Worm (Caenorhabditis elegans): ENCODE data around the gene symk-1.
"Not testable (repeated sequence)": the region's sequence is repeated elsewhere in the genome, so short reads cannot be mapped to it uniquely, and the experiment has no call there.

The symk-1 gene

DNA sequence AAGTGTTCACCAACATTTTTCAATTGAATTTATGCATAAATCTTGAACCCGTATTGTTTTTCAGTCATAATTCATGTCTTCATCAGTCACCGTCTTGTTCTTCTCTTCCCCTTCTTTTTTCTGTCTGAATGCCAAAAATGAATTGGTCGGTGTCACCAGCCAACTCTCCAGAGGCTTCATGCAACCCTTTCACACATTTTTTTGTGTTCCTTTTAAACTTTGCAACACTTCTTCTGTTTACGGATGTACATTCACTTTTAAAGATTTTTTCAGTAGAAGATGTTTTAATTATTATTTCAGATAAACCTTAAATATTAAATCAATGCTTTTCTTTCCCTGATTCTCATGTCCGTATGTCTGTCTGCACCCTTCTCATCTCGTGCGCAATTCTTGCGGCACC, 9.2 kb upstream of the symk-1 start, which contains the start of gene acr-16:
Gene acr-16, plus strand, starts transcription at position 301 of the 400 bp plus-strand sequence.
- TF ChIP-seq mml-1 (tag; optimal IDR thresholded peaks at IDR 0.05) (no peak), daf-12 (tag; optimal IDR thresholded peaks at IDR 0.05) (no peak), ceh-28 (tag; optimal IDR thresholded peaks at IDR 0.05) (no peak), skn-1 (tag; optimal IDR thresholded peaks at IDR 0.05) (no peak), lin-39 (tag; optimal IDR thresholded peaks at IDR 0.05) (no peak), aly-2 (tag; optimal IDR thresholded peaks at IDR 0.05) (no peak), ama-1 (optimal IDR thresholded peaks at IDR 0.05) (no peak), tbx-2 (tag; optimal IDR thresholded peaks at IDR 0.05) (no peak), zag-1 (tag; optimal IDR thresholded peaks at IDR 0.05) (no peak), nhr-43 (tag; optimal IDR thresholded peaks at IDR 0.05; ENCODE audit: poor library complexity, severe bottlenecking) (no peak), ceh-82 (tag; optimal IDR thresholded peaks at IDR 0.05) (no peak), fkh-2 (tag; optimal IDR thresholded peaks at IDR 0.05) (no peak), fkh-10 (GFP tag; optimal IDR thresholded peaks at IDR 0.05) (no peak), ztf-11 (tag; optimal IDR thresholded peaks at IDR 0.05) (no peak), elt-1 (tag; optimal IDR thresholded peaks at IDR 0.05) (no peak), nhr-25 (tag; optimal IDR thresholded peaks at IDR 0.05) (no peak), fos-1 (tag; optimal IDR thresholded peaks at IDR 0.05) (no peak), elt-2 (tag; optimal IDR thresholded peaks at IDR 0.05) (no peak), lin-15B (tag; optimal IDR thresholded peaks at IDR 0.05) (no peak), pqm-1 (tag; optimal IDR thresholded peaks at IDR 0.05) (no peak)

DNA sequence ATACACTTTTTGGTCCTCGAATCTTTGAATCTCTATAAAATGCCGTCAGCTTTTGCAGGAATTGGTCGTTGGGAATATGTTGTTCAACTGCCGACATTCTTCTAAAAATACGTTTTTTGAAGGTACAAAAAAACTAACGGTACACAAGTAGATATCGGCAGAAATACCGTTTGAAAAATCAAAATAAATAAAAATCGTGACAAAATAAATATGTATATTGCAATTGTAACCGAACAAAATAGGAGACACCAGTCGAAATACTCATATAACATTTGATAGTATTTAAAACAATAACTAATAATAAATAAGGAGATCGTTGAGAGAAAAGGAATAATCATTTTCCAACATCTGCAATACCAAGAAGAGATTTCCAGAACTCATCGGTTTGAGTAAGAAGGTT, 5.0 kb upstream of the symk-1 start, which contains the start of gene F25G6.8:
Gene F25G6.8, minus strand, starts transcription at position 101 of the 400 bp plus-strand sequence.
- TF ChIP-seq sea-2 (GFP tag; optimal IDR thresholded peaks at IDR 0.05) (no peak), fkh-10 (GFP tag; optimal IDR thresholded peaks at IDR 0.05) (no peak), nhr-237 (tag; optimal IDR thresholded peaks at IDR 0.05) (no peak), hmg-11 (tag; optimal IDR thresholded peaks at IDR 0.05) (no peak), nhr-25 (tag; optimal IDR thresholded peaks at IDR 0.05) (no peak), mml-1 (tag; optimal IDR thresholded peaks at IDR 0.05) (no peak), ama-1 (optimal IDR thresholded peaks at IDR 0.05) (no peak), lin-39 (tag; optimal IDR thresholded peaks at IDR 0.05) (no peak), nhr-23 (tag; optimal IDR thresholded peaks at IDR 0.05) (no peak), fkh-2 (tag; optimal IDR thresholded peaks at IDR 0.05) (no peak), R02D3.7 (tag; optimal IDR thresholded peaks at IDR 0.05) (no peak), ztf-4 (tag; optimal IDR thresholded peaks at IDR 0.05) (no peak), daf-12 (tag; optimal IDR thresholded peaks at IDR 0.05) (no peak), elt-2 (tag; optimal IDR thresholded peaks at IDR 0.05) (no peak), ZK546.5 (tag; optimal IDR thresholded peaks at IDR 0.05) (no peak)

DNA sequence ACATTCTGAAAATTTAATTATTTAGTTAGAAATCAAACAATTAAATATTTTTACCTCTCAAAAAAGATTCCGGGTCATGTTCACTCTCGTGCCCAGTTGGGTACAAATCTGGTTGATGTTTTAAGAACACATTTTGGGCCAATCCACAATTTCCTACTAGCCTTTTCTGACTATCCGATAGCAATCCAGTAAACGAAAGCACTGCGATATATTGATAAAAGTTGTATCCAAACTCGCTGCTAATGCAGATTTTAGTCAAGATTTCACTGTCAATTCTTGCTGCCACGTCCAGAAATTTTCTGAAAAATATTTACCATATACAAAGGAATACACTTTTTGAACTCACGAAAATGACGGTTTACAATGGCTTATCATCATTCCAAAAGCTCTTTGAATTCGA, 939 bp upstream of the symk-1 start:
- TF ChIP-seq fos-1 (tag; optimal IDR thresholded peaks at IDR 0.05), result no peak
- no peak for TF ChIP-seq nhr-43 (tag; optimal IDR thresholded peaks at IDR 0.05; ENCODE audit: poor library complexity, severe bottlenecking)
- TF ChIP-seq nhr-76 (tag; optimal IDR thresholded peaks at IDR 0.05), result no peak
- TF ChIP-seq ceh-16 (tag; optimal IDR thresholded peaks at IDR 0.05), result no peak
- no peak for TF ChIP-seq tbx-2 (tag; optimal IDR thresholded peaks at IDR 0.05)
- no peak for TF ChIP-seq nhr-11 (tag; optimal IDR thresholded peaks at IDR 0.05)
- TF ChIP-seq snpc-4 (tag; optimal IDR thresholded peaks at IDR 0.05), result no peak
- TF ChIP-seq hmg-11 (tag; optimal IDR thresholded peaks at IDR 0.05), result no peak
- no peak for TF ChIP-seq ceh-82 (tag; optimal IDR thresholded peaks at IDR 0.05)
- no peak for TF ChIP-seq nhr-28 (tag; optimal IDR thresholded peaks at IDR 0.05)

DNA sequence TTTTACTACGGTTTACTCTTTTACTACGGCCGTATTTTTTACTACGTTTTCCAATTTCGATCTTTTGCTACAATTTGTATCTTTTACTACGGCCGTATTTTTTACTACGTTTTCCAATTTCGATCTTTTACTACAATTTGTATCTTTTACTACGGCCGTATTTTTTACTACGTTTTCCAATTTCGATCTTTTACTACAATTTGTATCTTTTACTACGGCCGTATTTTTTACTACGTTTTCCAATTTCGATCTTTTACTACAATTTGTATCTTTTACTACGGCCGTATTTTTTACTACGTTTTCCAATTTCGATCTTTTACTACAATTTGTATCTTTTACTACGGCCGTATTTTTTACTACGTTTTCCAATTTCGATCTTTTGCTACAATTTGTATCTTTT, 4.7 kb downstream of the symk-1 start, which contains the start of gene F25G6.1:
Gene F25G6.1, plus strand, starts transcription at position 301 of the 400 bp plus-strand sequence.
- not testable (repeated sequence) for TF ChIP-seq ZK546.5, zag-1, daf-12 (tag; optimal IDR thresholded peaks at IDR 0.05)

DNA sequence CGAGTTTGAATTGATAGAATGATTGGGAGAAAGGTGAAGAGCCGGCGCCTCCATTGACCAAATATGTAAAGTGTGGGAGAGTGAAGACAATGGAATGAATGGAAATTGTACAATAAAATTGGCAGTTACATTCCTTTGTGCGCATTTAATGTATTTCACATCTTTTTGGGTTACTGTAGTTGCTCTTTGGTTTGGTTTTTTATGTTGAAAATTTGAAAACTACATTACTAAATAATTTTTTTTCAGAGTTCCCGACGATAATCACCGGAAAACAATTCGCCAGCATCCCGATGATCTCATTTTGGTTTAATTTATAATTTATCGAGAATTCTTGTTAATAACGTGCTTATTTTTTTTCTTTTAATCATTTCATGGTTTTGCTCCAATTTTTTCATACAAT, 10.8 kb downstream of the symk-1 start, which contains the start of gene C10B5.1:
Gene C10B5.1, plus strand, starts transcription at position 301 of the 400 bp plus-strand sequence.
- TF ChIP-seq fkh-2 (tag; optimal IDR thresholded peaks at IDR 0.05), result no peak
- TF ChIP-seq pha-4 (tag; optimal IDR thresholded peaks at IDR 0.05), result no peak
- no peak for TF ChIP-seq nfya-1 (tag; optimal IDR thresholded peaks at IDR 0.05; ENCODE audit: insufficient read depth)
- no peak for TF ChIP-seq unc-39 (tag; optimal IDR thresholded peaks at IDR 0.05)
- TF ChIP-seq unc-62 (GFP tag; optimal IDR thresholded peaks at IDR 0.05), result no peak
- no peak for TF ChIP-seq nhr-43 (tag; optimal IDR thresholded peaks at IDR 0.05; ENCODE audit: poor library complexity, severe bottlenecking)
- no peak for TF ChIP-seq nhr-77 (tag; optimal IDR thresholded peaks at IDR 0.05)
- no peak for TF ChIP-seq ceh-28 (tag; optimal IDR thresholded peaks at IDR 0.05)
- TF ChIP-seq hmg-11 (tag; optimal IDR thresholded peaks at IDR 0.05), result no peak
- no peak for TF ChIP-seq nhr-12 (tag; optimal IDR thresholded peaks at IDR 0.05)
- TF ChIP-seq snpc-4 (tag; optimal IDR thresholded peaks at IDR 0.05), result no peak
- no peak for TF ChIP-seq egl-27 (tag; optimal IDR thresholded peaks at IDR 0.05)
- no peak for TF ChIP-seq nhr-67 (tag; optimal IDR thresholded peaks at IDR 0.05)
- TF ChIP-seq nhr-25 (tag; optimal IDR thresholded peaks at IDR 0.05), result no peak
- no peak for TF ChIP-seq R02D3.7 (tag; optimal IDR thresholded peaks at IDR 0.05)
- TF ChIP-seq ceh-9 (tag; optimal IDR thresholded peaks at IDR 0.05), result no peak
- TF ChIP-seq nhr-237 (tag; optimal IDR thresholded peaks at IDR 0.05), result no peak
- no peak for TF ChIP-seq lsy-12 (tag; optimal IDR thresholded peaks at IDR 0.05)
- no peak for TF ChIP-seq egl-5 (tag; optimal IDR thresholded peaks at IDR 0.05)
